Worm (Caenorhabditis elegans): ENCODE data around the gene srh-119.
A peak's percentile ranks its signal among the peaks of the same experiment; 100 is the strongest.

The srh-119 gene

ce11 chrV:17008302-17008701 lies 36.1 kb downstream of the srh-119 start, which contains the start of gene sri-69:
Gene sri-69, minus strand, starts transcription at chrV:17008402.
- no peak for TF ChIP-seq ztf-26 (tag; optimal IDR thresholded peaks at IDR 0.05)
- no peak for TF ChIP-seq sdz-38 (tag; optimal IDR thresholded peaks at IDR 0.05)
- no peak for TF ChIP-seq tbx-9 (tag; optimal IDR thresholded peaks at IDR 0.05; ENCODE audit: borderline replicate concordance)
- no peak for TF ChIP-seq nhr-179 (tag; optimal IDR thresholded peaks at IDR 0.05)
- no peak for TF ChIP-seq Y56A3A.18 (GFP tag; IDR thresholded peaks at IDR 0.05)
- no peak for TF ChIP-seq ceh-27 (GFP tag; optimal IDR thresholded peaks at IDR 0.05)
- TF ChIP-seq B0035.1 (tag; optimal IDR thresholded peaks at IDR 0.05): no peak
- no peak for TF ChIP-seq nfya-2 (GFP tag; IDR thresholded peaks at IDR 0.05)
- TF ChIP-seq efl-1 (GFP tag; optimal IDR thresholded peaks at IDR 0.05): no peak
- no peak for TF ChIP-seq dox-1 (GFP tag; IDR thresholded peaks at IDR 0.05)

- TF ChIP-seq let-526 (GFP tag; IDR thresholded peaks at IDR 0.05) (no peak), snpc-1.1 (tag; optimal IDR thresholded peaks at IDR 0.05; ENCODE audit: insufficient read depth) (no peak), lin-40 (tag; optimal IDR thresholded peaks at IDR 0.05) (no peak), tlf-1 (GFP tag; optimal IDR thresholded peaks at IDR 0.05) (no peak), nhr-90 (tag; optimal IDR thresholded peaks at IDR 0.05) (no peak), ekl-4 (GFP tag; IDR thresholded peaks at IDR 0.05) (no peak), hsf-1 (GFP tag; IDR thresholded peaks at IDR 0.05) (no peak), ama-1 (optimal IDR thresholded peaks at IDR 0.05) (no peak), ama-1 (GFP tag; optimal IDR thresholded peaks at IDR 0.05) (no peak), madf-6 (GFP tag; IDR thresholded peaks at IDR 0.05) (no peak), C17E4.6 (GFP tag; IDR thresholded peaks at IDR 0.05) (no peak), B0035.1 (tag; optimal IDR thresholded peaks at IDR 0.05) (no peak), B0336.3 (GFP tag; IDR thresholded peaks at IDR 0.05) (no peak), D2030.7 (GFP tag; IDR thresholded peaks at IDR 0.05) (no peak), madf-10 (tag; optimal IDR thresholded peaks at IDR 0.05) (no peak), hlh-26 (GFP tag; conservative IDR thresholded peaks at IDR 0.05) (no peak), egrh-3 (GFP tag; IDR thresholded peaks at IDR 0.05) (no peak), tbx-9 (tag; optimal IDR thresholded peaks at IDR 0.05; ENCODE audit: borderline replicate concordance) (no peak), hmg-20 (GFP tag; IDR thresholded peaks at IDR 0.05) (no peak)
These were observed 37.3 kb downstream of the srh-119 start, which contains the start of the genes clc-12 and clec-240 for ce11 chrV:17009342-17010064. Gene clc-12, minus strand, starts transcription at chrV:17009388. Gene clec-240, plus strand, starts transcription at chrV:17010014.

ce11 chrV:17013232-17013631 lies 41.0 kb downstream of the srh-119 start, which contains the start of gene clec-241:
Gene clec-241, minus strand, starts transcription at chrV:17013332.
- TF ChIP-seq Y95B8A.8 (GFP tag; IDR thresholded peaks at IDR 0.05): no peak

DNA sequence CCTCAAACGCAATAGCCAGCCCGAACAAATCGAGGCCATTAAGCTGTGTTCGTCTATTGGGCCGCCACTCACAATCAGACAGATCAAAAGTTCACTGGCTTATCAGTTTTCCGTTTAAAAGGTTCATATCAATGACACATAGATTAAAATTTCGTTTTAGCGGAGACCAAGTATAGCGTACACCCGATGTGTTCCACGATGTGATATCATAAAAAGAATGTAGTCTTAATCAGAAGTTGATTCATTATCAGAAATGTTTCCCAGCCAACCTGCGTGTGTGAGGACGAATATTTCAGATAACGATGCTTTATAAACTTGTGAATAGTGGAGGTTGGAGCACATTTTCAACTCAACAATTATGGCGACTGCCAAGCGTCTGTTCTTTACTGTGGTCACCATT lies 41.8 kb downstream of the srh-119 start, which contains the start of gene clc-13:
Gene clc-13, plus strand, starts transcription at position 359 of the 400 bp plus-strand sequence.
- TF ChIP-seq dox-1 (GFP tag; IDR thresholded peaks at IDR 0.05) (0 out of 2 replicates have a peak, but pooled peaks have one; percentile 28), ets-4 (GFP tag; optimal IDR thresholded peaks at IDR 0.05) (peak; percentile 20), ceh-91 (GFP tag; IDR thresholded peaks at IDR 0.05) (no peak), nhr-80 (tag; optimal IDR thresholded peaks at IDR 0.05) (peak; percentile 44)

DNA sequence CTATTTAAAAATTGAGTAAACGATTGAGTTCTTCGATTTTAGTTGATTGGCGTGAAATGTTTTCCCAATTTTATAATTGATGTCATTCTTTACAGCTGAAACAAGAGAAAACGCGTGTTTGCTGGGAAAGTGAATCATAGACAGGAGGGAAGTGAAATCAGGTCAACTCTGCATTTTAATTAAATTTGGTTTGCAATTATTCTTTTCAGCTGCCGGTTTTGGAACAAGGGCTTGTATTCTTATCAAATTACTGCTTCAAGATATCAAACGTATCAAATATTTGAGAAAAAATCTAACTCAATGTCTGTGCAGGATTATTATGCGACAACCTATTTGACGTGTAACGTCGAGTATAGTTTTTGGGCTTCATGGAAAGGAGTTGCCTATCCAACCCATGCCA lies 44.6 kb downstream of the srh-119 start, which contains the start of gene srh-97:
Gene srh-97, plus strand, starts transcription at position 301 of the 400 bp plus-strand sequence.
- TF ChIP-seq F39B2.1 (GFP tag; IDR thresholded peaks at IDR 0.05): no peak
- no peak for TF ChIP-seq Y53G8AR.9 (GFP tag; conservative IDR thresholded peaks at IDR 0.05)
- TF ChIP-seq dpff-1 (tag; optimal IDR thresholded peaks at IDR 0.05): no peak
- no peak for TF ChIP-seq atf-7 (tag; optimal IDR thresholded peaks at IDR 0.05)
- no peak for TF ChIP-seq rec-8 (tag; optimal IDR thresholded peaks at IDR 0.05)
- TF ChIP-seq somi-1 (GFP tag; optimal IDR thresholded peaks at IDR 0.05): no peak
- no peak for TF ChIP-seq C17E4.6 (GFP tag; IDR thresholded peaks at IDR 0.05)
